Worm (Caenorhabditis elegans) whole organism, mixed stage, embryonic: ENCODE data around the gene nhr-108.
"Not testable (repeated sequence)": the region's sequence is repeated elsewhere in the genome, so short reads cannot be mapped to it uniquely, and the experiment has no call there.

Experiments
- M03D4.4 ChIP-seq: sonication (generic microtip); optimal IDR thresholded peaks from 2 replicates; lab custom pipeline; 2017; ENCODE audit warnings: mild to moderate bottlenecking, missing genetic modification characterization, missing compliant biosample characterization
- bed-3 ChIP-seq: fragments of 200-800 bp; sonication (Bioruptor generic); optimal IDR thresholded peaks from 3 replicates; lab custom pipeline; 2018; ENCODE audit warnings: mild to moderate bottlenecking, missing genetic modification characterization, moderate library complexity, missing compliant biosample characterization
- blmp-1 ChIP-seq: fragments of 150-350 bp; optimal IDR thresholded peaks from 2 replicates; lab custom pipeline; 2014; ENCODE audit warnings: missing biosample characterization, missing genetic modification characterization
- ceh-39 ChIP-seq: fragments of 150-350 bp; optimal IDR thresholded peaks from 2 replicates; lab custom pipeline; 2014; ENCODE audit warnings: missing biosample characterization, missing genetic modification characterization
- ceh-43 ChIP-seq: fragments of 200-800 bp; sonication (Bioruptor generic); optimal IDR thresholded peaks from 2 replicates; lab custom pipeline; 2018; ENCODE audit warnings: mild to moderate bottlenecking, missing genetic modification characterization, moderate library complexity, missing compliant biosample characterization
- ceh-83 ChIP-seq: fragments of 200-800 bp; sonication (Bioruptor generic); optimal IDR thresholded peaks from 2 replicates; lab custom pipeline; 2018; ENCODE audit warnings: mild to moderate bottlenecking, missing genetic modification characterization, missing compliant biosample characterization
- ces-1 ChIP-seq: fragments of 150-350 bp; optimal IDR thresholded peaks from 2 replicates; lab custom pipeline; 2014; ENCODE audit warnings: missing biosample characterization, missing genetic modification reagents, missing genetic modification characterization
- cnd-1 ChIP-seq: fragments of 200-800 bp; sonication (Bioruptor generic); optimal IDR thresholded peaks from 2 replicates; lab custom pipeline; 2018; ENCODE audit warnings: mild to moderate bottlenecking, missing genetic modification characterization, missing compliant biosample characterization
- elt-1 ChIP-seq: sonication (generic microtip); optimal IDR thresholded peaks from 2 replicates; lab custom pipeline; 2017; ENCODE audit warnings: missing genetic modification characterization, mild to moderate bottlenecking, missing compliant biosample characterization, antibody characterized with exemption, moderate library complexity, borderline replicate concordance; ENCODE audit not compliant: insufficient read depth
- flh-1 ChIP-seq: fragments of 200-800 bp; sonication (Bioruptor generic); optimal IDR thresholded peaks from 2 replicates; lab custom pipeline; 2018; ENCODE audit warnings: mild to moderate bottlenecking, missing genetic modification characterization, moderate library complexity, missing compliant biosample characterization
- ham-2 ChIP-seq: fragments of 200-800 bp; sonication (Bioruptor generic); optimal IDR thresholded peaks from 2 replicates; lab custom pipeline; 2018; ENCODE audit warnings: mild to moderate bottlenecking, missing genetic modification characterization, missing compliant biosample characterization
- hlh-1 ChIP-seq: fragments of 150-350 bp; optimal IDR thresholded peaks from 2 replicates; lab custom pipeline; 2014; ENCODE audit warnings: missing biosample characterization, missing genetic modification reagents, missing genetic modification characterization
- lin-13 ChIP-seq: fragments of 150-350 bp; optimal IDR thresholded peaks from 2 replicates; lab custom pipeline; 2014; ENCODE audit warnings: missing biosample characterization, missing genetic modification characterization
- lin-32 ChIP-seq: fragments of 200-800 bp; sonication (Bioruptor generic); optimal IDR thresholded peaks from 2 replicates; lab custom pipeline; 2018; ENCODE audit warnings: mild to moderate bottlenecking, missing genetic modification characterization, missing compliant biosample characterization
- lsy-2 ChIP-seq: fragments of 150-350 bp; optimal IDR thresholded peaks from 2 replicates; lab custom pipeline; 2014; ENCODE audit warnings: missing biosample characterization, missing genetic modification characterization
- mab-5 ChIP-seq: fragments of 150-350 bp; optimal IDR thresholded peaks from 2 replicates; lab custom pipeline; 2014; ENCODE audit warnings: missing biosample characterization, missing genetic modification characterization
- mep-1 ChIP-seq: fragments of 150-350 bp; optimal IDR thresholded peaks from 2 replicates; lab custom pipeline; 2017; ENCODE audit warnings: missing biosample characterization, missing genetic modification reagents, missing genetic modification characterization, inconsistent platforms
- mls-2 ChIP-seq: sonication (generic microtip); optimal IDR thresholded peaks from 2 replicates; lab custom pipeline; 2016; ENCODE audit warnings: mild to moderate bottlenecking, missing genetic modification characterization, moderate library complexity, missing compliant biosample characterization
- nhr-12 ChIP-seq: fragments of 150-350 bp; optimal IDR thresholded peaks from 2 replicates; lab custom pipeline; 2014; ENCODE audit warnings: missing biosample characterization, missing genetic modification characterization
- nhr-2 ChIP-seq: fragments of 150-350 bp; optimal IDR thresholded peaks from 2 replicates; lab custom pipeline; 2014; ENCODE audit warnings: missing biosample characterization, missing genetic modification characterization
- nhr-237 ChIP-seq: fragments of 150-350 bp; optimal IDR thresholded peaks from 2 replicates; lab custom pipeline; 2014; ENCODE audit warnings: missing biosample characterization, missing genetic modification characterization
- nhr-28 ChIP-seq: fragments of 150-350 bp; optimal IDR thresholded peaks from 2 replicates; lab custom pipeline; 2014; ENCODE audit warnings: missing biosample characterization, missing genetic modification characterization
- nhr-76 ChIP-seq: sonication (generic microtip); optimal IDR thresholded peaks from 2 replicates; lab custom pipeline; 2017; ENCODE audit warnings: missing biosample characterization, missing genetic modification characterization
- snpc-4 ChIP-seq: fragments of 150-350 bp; optimal IDR thresholded peaks from 2 replicates; lab custom pipeline; 2014; ENCODE audit warnings: missing biosample characterization, missing genetic modification characterization
- sptf-1 ChIP-seq: sonication (generic microtip); optimal IDR thresholded peaks from 2 replicates; lab custom pipeline; 2017; ENCODE audit warnings: mild to moderate bottlenecking, missing genetic modification characterization, moderate library complexity, missing compliant biosample characterization
- tbx-8 ChIP-seq: fragments of 200-800 bp; sonication (Bioruptor generic); optimal IDR thresholded peaks from 2 replicates; lab custom pipeline; 2018; ENCODE audit warnings: mild to moderate bottlenecking, missing genetic modification characterization, moderate library complexity, missing compliant biosample characterization
- unc-120 ChIP-seq: sonication (generic microtip); optimal IDR thresholded peaks from 2 replicates; lab custom pipeline; 2017; ENCODE audit warnings: missing genetic modification characterization, missing compliant biosample characterization; ENCODE audit not compliant: poor library complexity, severe bottlenecking
- unc-39 ChIP-seq: fragments of 150-350 bp; optimal IDR thresholded peaks from 2 replicates; lab custom pipeline; 2014; ENCODE audit warnings: missing biosample characterization, missing genetic modification characterization
- unc-62 ChIP-seq: fragments of 150-350 bp; optimal IDR thresholded peaks from 2 replicates; lab custom pipeline; 2014; ENCODE audit warnings: missing biosample characterization, missing genetic modification reagents, missing genetic modification characterization
- zip-8 ChIP-seq: fragments of 150-350 bp; optimal IDR thresholded peaks from 2 replicates; lab custom pipeline; 2014; ENCODE audit warnings: missing biosample characterization, missing genetic modification characterization
- ztf-11 ChIP-seq: fragments of 150-350 bp; optimal IDR thresholded peaks from 2 replicates; lab custom pipeline; 2014; ENCODE audit warnings: missing biosample characterization, missing genetic modification characterization

nhr-108 gene

DNA sequence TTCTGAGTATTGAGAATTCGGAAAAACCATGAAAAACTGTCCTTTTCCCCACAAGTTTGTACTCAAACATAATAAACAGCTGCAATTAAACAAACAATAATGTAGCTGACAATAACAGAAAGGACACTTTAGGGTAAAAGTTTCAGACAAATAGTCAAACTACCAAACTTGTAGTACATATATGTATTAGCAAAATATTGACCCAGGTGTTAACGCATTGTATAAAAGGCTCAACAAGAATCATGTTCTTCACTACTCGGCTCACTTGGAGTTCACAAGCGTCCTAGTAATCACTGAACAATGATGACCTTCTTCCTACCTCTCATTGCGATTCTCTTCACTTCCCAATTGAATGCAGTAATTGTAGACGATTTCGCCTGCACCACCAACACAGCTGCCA lies 12.4 kb downstream of the nhr-108 start, which contains the start of gene F35E8.6:
F35E8.6 (plus strand) TSS at position 301 of the 400 bp plus-strand sequence.
- TF ChIP-seq ceh-43 (no peak), ceh-83 (GFP tag; lab: Kevin White, UChicago) (no peak), ztf-11 (tag; lab: Kevin White, UChicago) (no peak), sptf-1 (no peak), nhr-237 (tag; lab: Kevin White, UChicago) (no peak), lin-32 (no peak), unc-120 (tag; lab: Kevin White, UChicago) (no peak), bed-3 (GFP tag; lab: Kevin White, UChicago) (no peak), lsy-2 (tag; lab: Kevin White, UChicago) (no peak), elt-1 (no peak), nhr-76 (tag; lab: Kevin White, UChicago) (no peak), zip-8 (no peak), cnd-1 (tag; lab: Kevin White, UChicago) (no peak), tbx-8 (no peak), ham-2 (GFP tag; lab: Kevin White, UChicago) (no peak)

DNA sequence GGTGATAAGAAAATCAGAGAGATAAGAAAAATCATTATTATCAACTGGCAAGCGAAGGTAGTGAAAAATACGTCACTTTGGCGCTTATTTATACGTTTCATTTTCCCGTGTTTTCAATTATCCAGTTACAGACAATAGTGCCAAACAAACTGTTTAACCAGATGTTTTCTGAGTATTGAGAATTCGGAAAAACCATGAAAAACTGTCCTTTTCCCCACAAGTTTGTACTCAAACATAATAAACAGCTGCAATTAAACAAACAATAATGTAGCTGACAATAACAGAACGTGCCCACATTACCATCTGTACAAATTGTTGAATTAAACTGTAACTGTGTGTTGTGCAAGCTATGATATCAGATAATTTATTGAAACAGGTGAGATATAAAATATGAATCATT lies 18.7 kb downstream of the nhr-108 start, which contains the start of the genes F35E8.1 and F35E8.2:
F35E8.1 (minus strand) TSS at position 101 of the 400 bp plus-strand sequence.
F35E8.2 (plus strand) TSS at position 132 of the 400 bp plus-strand sequence.
- not testable (repeated sequence) for TF ChIP-seq nhr-28, lin-13, mab-5 (tag; lab: Kevin White, UChicago)

ce11 chrV:15900564-15900963 lies 23.7 kb downstream of the nhr-108 start:
- TF ChIP-seq mep-1 (tag; lab: Kevin White, UChicago) (no peak), nhr-76 (tag; lab: Kevin White, UChicago) (no peak), unc-39 (no peak), unc-62 (no peak), elt-1 (no peak), nhr-237 (tag; lab: Kevin White, UChicago) (no peak), lin-32 (no peak), bed-3 (GFP tag; lab: Kevin White, UChicago) (no peak), cnd-1 (tag; lab: Kevin White, UChicago) (no peak), M03D4.4 (no peak), zip-8 (no peak), blmp-1 (tag; lab: Kevin White, UChicago) (no peak), tbx-8 (no peak)

ce11 chrV:15899696-15900095 lies 24.6 kb downstream of the nhr-108 start, which contains the start of gene T06C12.14:
T06C12.14 (plus strand) TSS chrV:15899996.
- TF ChIP-seq mab-5 (tag; lab: Kevin White, UChicago), result no peak
- TF ChIP-seq nhr-2 (tag; lab: Kevin White, UChicago), result no peak
- TF ChIP-seq nhr-28 (tag; lab: Kevin White, UChicago), result no peak
- TF ChIP-seq ceh-43, result no peak
- TF ChIP-seq flh-1, result no peak
- no peak for TF ChIP-seq blmp-1 (tag; lab: Kevin White, UChicago)
- no peak for TF ChIP-seq mls-2
- no peak for TF ChIP-seq unc-120 (tag; lab: Kevin White, UChicago)
- TF ChIP-seq lin-32, result no peak
- no peak for TF ChIP-seq cnd-1 (tag; lab: Kevin White, UChicago)
- no peak for TF ChIP-seq nhr-12 (tag; lab: Kevin White, UChicago)
- TF ChIP-seq unc-62, result no peak
- no peak for TF ChIP-seq ztf-11 (tag; lab: Kevin White, UChicago)
- no peak for TF ChIP-seq ceh-39 (tag; lab: Kevin White, UChicago)
- no peak for TF ChIP-seq lin-13 (tag; lab: Kevin White, UChicago)
- no peak for TF ChIP-seq ham-2 (GFP tag; lab: Kevin White, UChicago)
- TF ChIP-seq bed-3 (GFP tag; lab: Kevin White, UChicago), result no peak
- no peak for TF ChIP-seq hlh-1 (tag; lab: Kevin White, UChicago)
- TF ChIP-seq ces-1 (GFP tag; lab: Kevin White, UChicago), result no peak

ce11 chrV:15897696-15898095 lies 26.6 kb downstream of the nhr-108 start, which contains the start of gene str-60:
str-60 (plus strand) TSS chrV:15897996.
- no peak for TF ChIP-seq mep-1 (tag; lab: Kevin White, UChicago)
- no peak for TF ChIP-seq snpc-4 (tag; lab: Kevin White, UChicago)
- TF ChIP-seq unc-120 (tag; lab: Kevin White, UChicago), result no peak
- TF ChIP-seq tbx-8, result no peak
- TF ChIP-seq lin-32, result no peak
- TF ChIP-seq lsy-2 (tag; lab: Kevin White, UChicago), result no peak
- TF ChIP-seq zip-8, result no peak
- no peak for TF ChIP-seq ceh-83 (GFP tag; lab: Kevin White, UChicago)
- TF ChIP-seq sptf-1, result no peak
- TF ChIP-seq M03D4.4, result no peak
- TF ChIP-seq ztf-11 (tag; lab: Kevin White, UChicago), result no peak
- TF ChIP-seq ceh-39 (tag; lab: Kevin White, UChicago), result no peak
